Fruit fly (Drosophila melanogaster) whole organism, embryonic: ENCODE data around the gene siz.

Experiments used
- Bteb2 ChIP-seq: fragments of 200-800 bp; sonication (Bioruptor generic); optimal IDR thresholded peaks from 2 replicates; lab custom pipeline; 2016; ENCODE audit warnings: missing biosample characterization, missing genetic modification characterization
- CG10274 ChIP-seq: fragments of 200-800 bp; sonication (Bioruptor generic); optimal IDR thresholded peaks from 3 replicates; lab custom pipeline; 2017; ENCODE audit warnings: missing biosample characterization, mild to moderate bottlenecking, missing genetic modification characterization
- CG10431 ChIP-seq: fragments of 200-800 bp; sonication (Bioruptor generic); optimal IDR thresholded peaks from 3 replicates; lab custom pipeline; 2018; ENCODE audit warnings: missing biosample characterization, mild to moderate bottlenecking, missing genetic modification characterization
- CG10959 ChIP-seq: fragments of 200-800 bp; sonication (Bioruptor generic); IDR thresholded peaks from 2 replicates; pipeline ENCODE4 v1.3.6; 2022; ENCODE audit warnings: missing biosample characterization, missing genetic modification characterization
- CG11247 ChIP-seq: fragments of 200-800 bp; sonication (Bioruptor generic); IDR thresholded peaks from 2 replicates; pipeline ENCODE4 v1.3.6; 2022; ENCODE audit warnings: missing biosample characterization, missing genetic modification characterization
- CG11695 ChIP-seq: fragments of 200-800 bp; sonication (Bioruptor generic); IDR thresholded peaks from 3 replicates; pipeline ENCODE4 v1.3.6; 2022; ENCODE audit warnings: missing biosample characterization, missing genetic modification characterization
- CG12659 ChIP-seq: fragments of 200-800 bp; sonication (Bioruptor generic); optimal IDR thresholded peaks from 3 replicates; lab custom pipeline; 2017; ENCODE audit warnings: mild to moderate bottlenecking, missing biosample characterization, missing genetic modification reagents, missing genetic modification characterization
- CG14014 ChIP-seq: fragments of 200-800 bp; sonication (Bioruptor generic); IDR thresholded peaks from 2 replicates; pipeline ENCODE4 v1.3.6; 2022; ENCODE audit warnings: missing biosample characterization, missing genetic modification characterization
- CG16813 ChIP-seq: fragments of 200-800 bp; sonication (Bioruptor generic); IDR thresholded peaks from 3 replicates; pipeline ENCODE4 v1.3.6; 2022; ENCODE audit warnings: missing biosample characterization, missing genetic modification characterization; ENCODE audit not compliant: partially characterized antibody
- CG17361 ChIP-seq: fragments of 200-800 bp; sonication (Bioruptor generic); IDR thresholded peaks from 3 replicates; pipeline ENCODE4 v1.3.6; 2022; ENCODE audit warnings: missing biosample characterization, missing genetic modification characterization
- CG18011 ChIP-seq: fragments of 200-800 bp; sonication (Bioruptor generic); optimal IDR thresholded peaks from 2 replicates; lab custom pipeline; 2017; ENCODE audit warnings: missing biosample characterization, missing genetic modification characterization, mild to moderate bottlenecking, moderate library complexity, missing genotype
- CG18476 ChIP-seq: fragments of 200-800 bp; sonication (Bioruptor generic); optimal IDR thresholded peaks from 2 replicates; lab custom pipeline; 2016; ENCODE audit warnings: missing biosample characterization, mild to moderate bottlenecking, missing genetic modification characterization
- CG18599 ChIP-seq: fragments of 200-800 bp; sonication (Bioruptor generic); optimal IDR thresholded peaks from 3 replicates; lab custom pipeline; 2017; ENCODE audit warnings: missing biosample characterization, missing genetic modification characterization, mild to moderate bottlenecking, moderate library complexity, missing genetic modification reagents
- CG2129 ChIP-seq: fragments of 200-800 bp; sonication (Bioruptor generic); IDR thresholded peaks from 2 replicates; pipeline ENCODE4 v1.3.6; 2022; ENCODE audit warnings: missing biosample characterization, missing genetic modification characterization; ENCODE audit not compliant: partially characterized antibody
- CG3065 ChIP-seq: fragments of 200-800 bp; sonication (Bioruptor generic); optimal IDR thresholded peaks from 2 replicates; lab custom pipeline; 2016; ENCODE audit warnings: missing biosample characterization, missing genetic modification characterization
- CG34422 ChIP-seq: fragments of 200-800 bp; sonication (Bioruptor generic); IDR thresholded peaks from 3 replicates; pipeline ENCODE4 v1.3.6; 2022; ENCODE audit warnings: missing biosample characterization, missing genetic modification characterization
- CG6175 ChIP-seq: fragments of 200-800 bp; sonication (Bioruptor generic); IDR thresholded peaks from 3 replicates; pipeline ENCODE4 v1.3.6; 2022; ENCODE audit warnings: missing biosample characterization, missing genetic modification characterization
- CG6854 ChIP-seq: fragments of 200-800 bp; sonication (Bioruptor generic); optimal IDR thresholded peaks from 3 replicates; lab custom pipeline; 2017; ENCODE audit warnings: missing biosample characterization, mild to moderate bottlenecking, missing genetic modification characterization
- CG7928 ChIP-seq: fragments of 200-800 bp; sonication (Bioruptor generic); optimal IDR thresholded peaks from 2 replicates; lab custom pipeline; 2017; ENCODE audit warnings: missing biosample characterization, mild to moderate bottlenecking, missing genetic modification characterization
- CG8281 ChIP-seq: fragments of 200-800 bp; sonication (Bioruptor generic); optimal IDR thresholded peaks from 2 replicates; lab custom pipeline; 2018; ENCODE audit warnings: missing biosample characterization, mild to moderate bottlenecking, missing genetic modification characterization, moderate library complexity
- CG8290 ChIP-seq, 3 experiments: fragments of 200-800 bp; sonication (Bioruptor generic); optimal IDR thresholded peaks; 2 replicates each; lab custom pipeline; 2016 to 2019; ENCODE audit warnings: missing biosample characterization in 3 of 3, missing genetic modification characterization in 3 of 3, mild to moderate bottlenecking in 2 of 3, moderate library complexity in 1 of 3
- CkIIα-i1 ChIP-seq: fragments of 200-800 bp; sonication (Bioruptor generic); IDR thresholded peaks from 2 replicates; pipeline ENCODE4 v1.3.6; 2022; ENCODE audit warnings: missing biosample characterization, missing genetic modification characterization
- Deaf1 ChIP-seq: fragments of 200-800 bp; optimal IDR thresholded peaks from 3 replicates; lab custom pipeline; 2019; ENCODE audit warnings: missing biosample characterization, mild to moderate bottlenecking, missing genetic modification characterization, moderate library complexity
- Doc3 ChIP-seq: fragments of 200-800 bp; sonication (Bioruptor generic); IDR thresholded peaks from 3 replicates; pipeline ENCODE4 v1.3.6; 2022; ENCODE audit warnings: missing biosample characterization, missing genetic modification characterization; ENCODE audit not compliant: partially characterized antibody
- Drgx ChIP-seq: fragments of 200-800 bp; sonication (Bioruptor generic); IDR thresholded peaks from 2 replicates; pipeline ENCODE4 v1.3.6; 2022; ENCODE audit warnings: missing biosample characterization, missing genetic modification characterization
- E2f2 ChIP-seq: fragments of 200-800 bp; sonication (Bioruptor generic); IDR thresholded peaks from 2 replicates; pipeline ENCODE4 v1.3.6; 2022; ENCODE audit warnings: missing biosample characterization, missing genetic modification characterization
- Elba2 ChIP-seq: fragments of 200-800 bp; sonication (Bioruptor generic); optimal IDR thresholded peaks from 3 replicates; lab custom pipeline; 2016; ENCODE audit warnings: missing biosample characterization, missing genetic modification characterization
- Ets65A ChIP-seq: fragments of 200-800 bp; sonication (Bioruptor generic); peaks from one replicate; lab custom pipeline; 2016; ENCODE audit warnings: missing biosample characterization, missing genetic modification characterization
- Gsc ChIP-seq: fragments of 200-800 bp; sonication (Bioruptor generic); IDR thresholded peaks from 2 replicates; pipeline ENCODE4 v1.3.6; 2022; ENCODE audit warnings: missing biosample characterization, missing genetic modification characterization
- Meics ChIP-seq: fragments of 200-800 bp; sonication (Bioruptor generic); optimal IDR thresholded peaks from 2 replicates; lab custom pipeline; 2017; ENCODE audit warnings: missing biosample characterization, mild to moderate bottlenecking, missing genetic modification characterization
- Nf-YB ChIP-seq: fragments of 200-800 bp; sonication (Bioruptor generic); optimal IDR thresholded peaks from 3 replicates; lab custom pipeline; 2019; ENCODE audit warnings: missing biosample characterization, mild to moderate bottlenecking, missing genetic modification characterization, moderate library complexity
- al ChIP-seq: fragments of 200-800 bp; sonication (Bioruptor generic); IDR thresholded peaks from 2 replicates; pipeline ENCODE4 v1.3.6; 2022; ENCODE audit warnings: missing biosample characterization, missing genetic modification characterization
- bowl ChIP-seq: fragments of 200-800 bp; sonication (Bioruptor generic); IDR thresholded peaks from 2 replicates; pipeline ENCODE4 v1.3.6; 2022; ENCODE audit warnings: missing biosample characterization, missing genetic modification characterization
- bsh ChIP-seq, 2 experiments: fragments of 200-800 bp; sonication (Bioruptor generic); optimal IDR thresholded peaks; 2 replicates each; lab custom pipeline; 2017 to 2018; ENCODE audit warnings: mild to moderate bottlenecking in 2 of 2, missing biosample characterization in 2 of 2, missing genetic modification characterization in 2 of 2, moderate library complexity in 1 of 2
- corto ChIP-seq: fragments of 200-800 bp; sonication (Bioruptor generic); optimal IDR thresholded peaks from 2 replicates; lab custom pipeline; 2016; ENCODE audit warnings: missing biosample characterization, mild to moderate bottlenecking, missing genetic modification characterization, moderate library complexity
- dimm ChIP-seq: fragments of 200-800 bp; sonication (Bioruptor generic); IDR thresholded peaks from 2 replicates; pipeline ENCODE4 v1.3.6; 2022; ENCODE audit warnings: missing biosample characterization, missing genetic modification characterization
- fd96Cb ChIP-seq: fragments of 200-800 bp; sonication (Bioruptor generic); optimal IDR thresholded peaks from 2 replicates; lab custom pipeline; 2018; ENCODE audit warnings: missing biosample characterization, mild to moderate bottlenecking, missing genetic modification characterization, moderate library complexity
- gcm2 ChIP-seq: fragments of 200-800 bp; sonication (Bioruptor generic); optimal IDR thresholded peaks from 2 replicates; lab custom pipeline; 2016; ENCODE audit warnings: missing biosample characterization, missing genetic modification characterization
- grn ChIP-seq: fragments of 200-800 bp; sonication (Bioruptor generic); optimal IDR thresholded peaks from 3 replicates; lab custom pipeline; 2017; ENCODE audit warnings: missing biosample characterization, missing genetic modification characterization
- hb ChIP-seq: fragments of 200-800 bp; sonication (Bioruptor generic); IDR thresholded peaks from 3 replicates; pipeline ENCODE4 v1.3.6; 2022; ENCODE audit warnings: missing biosample characterization, missing genetic modification characterization; ENCODE audit not compliant: partially characterized antibody
- hbn ChIP-seq: fragments of 200-800 bp; sonication (Bioruptor generic); IDR thresholded peaks from 2 replicates; pipeline ENCODE4 v1.3.6; 2022; ENCODE audit warnings: missing biosample characterization, missing genetic modification characterization; ENCODE audit not compliant: partially characterized antibody
- jing ChIP-seq: fragments of 200-800 bp; sonication (Bioruptor generic); optimal IDR thresholded peaks from 2 replicates; lab custom pipeline; 2018; ENCODE audit warnings: missing biosample characterization, mild to moderate bottlenecking, missing genetic modification characterization
- luna ChIP-seq: fragments of 200-800 bp; sonication (Bioruptor generic); optimal IDR thresholded peaks from 2 replicates; lab custom pipeline; 2016; ENCODE audit warnings: missing biosample characterization, missing genetic modification characterization
- mam ChIP-seq: fragments of 200-800 bp; sonication (Bioruptor generic); optimal IDR thresholded peaks from 3 replicates; lab custom pipeline; 2016; ENCODE audit warnings: missing biosample characterization, missing genetic modification characterization
- oc ChIP-seq: fragments of 200-800 bp; sonication (Bioruptor generic); optimal IDR thresholded peaks from 2 replicates; lab custom pipeline; 2018; ENCODE audit warnings: missing biosample characterization, mild to moderate bottlenecking, missing genetic modification characterization, moderate library complexity
- sd ChIP-seq: fragments of 200-800 bp; sonication (Bioruptor generic); optimal IDR thresholded peaks from 3 replicates; lab custom pipeline; 2018; ENCODE audit warnings: missing biosample characterization, mild to moderate bottlenecking, missing genetic modification characterization, moderate library complexity
- slbo ChIP-seq: fragments of 200-800 bp; sonication (Bioruptor generic); IDR thresholded peaks from 2 replicates; pipeline ENCODE4 v1.3.6; 2022; ENCODE audit warnings: missing biosample characterization, missing genetic modification characterization
- so ChIP-seq: fragments of 200-800 bp; sonication (Bioruptor generic); IDR thresholded peaks from 3 replicates; pipeline ENCODE4 v1.3.6; 2022; ENCODE audit warnings: missing biosample characterization, missing genetic modification characterization
- toy ChIP-seq: fragments of 200-800 bp; sonication (Bioruptor generic); IDR thresholded peaks from 2 replicates; pipeline ENCODE4 v1.3.6; 2022; ENCODE audit warnings: missing biosample characterization, missing genetic modification characterization

Gene siz

dm6 chr3L:21024965-21025833 is 9.1 kb upstream of the siz start (continued):
- TF ChIP-seq al (GFP tag; lab: Robert Waterston, UW) = no peak
- TF ChIP-seq CkIIα-i1 (GFP tag; lab: Robert Waterston, UW) = no peak
- TF ChIP-seq gcm2 (GFP tag; lab: Kevin White, UChicago) = no peak
- no peak for TF ChIP-seq corto (GFP tag; lab: Kevin White, UChicago)
- peak; percentile 19 for TF ChIP-seq grn (GFP tag; lab: Kevin White, UChicago)
- no peak for TF ChIP-seq CG10274 (GFP tag; lab: Kevin White, UChicago)
- no peak for TF ChIP-seq CG6854
- peak; percentile 66 for TF ChIP-seq Nf-YB
- no peak for TF ChIP-seq oc (tag; lab: Kevin White, UChicago)
- peak; percentile 0 for TF ChIP-seq Deaf1
- peak; percentile 4 for TF ChIP-seq mam
- TF ChIP-seq CG8290 (GFP tag; optimal IDR thresholded peaks at IDR 0.05; lab: Kevin White, UChicago) = no peak
- TF ChIP-seq CG8290 (tag; optimal IDR thresholded peaks at IDR 0.05; lab: Kevin White, UChicago) = no peak
- TF ChIP-seq CG17361 = no peak
- TF ChIP-seq sd = peak; percentile 55
- no peak for TF ChIP-seq CG7928 (GFP tag; lab: Kevin White, UChicago)
- TF ChIP-seq Bteb2 (GFP tag; lab: Kevin White, UChicago) = no peak
- no peak for TF ChIP-seq Ets65A (GFP tag; lab: Kevin White, UChicago)
- peak; percentile 5 for TF ChIP-seq CG18599 (GFP tag; lab: Kevin White, UChicago)
- no peak for TF ChIP-seq CG18011 (GFP tag; lab: Kevin White, UChicago)
- TF ChIP-seq CG14014 (GFP tag; lab: Robert Waterston, UW) = no peak
- no peak for TF ChIP-seq fd96Cb (tag; lab: Kevin White, UChicago)
- TF ChIP-seq Doc3 (GFP tag; lab: Robert Waterston, UW) = no peak
- TF ChIP-seq CG34422 (GFP tag; lab: Robert Waterston, UW) = no peak; the same call in 2 of the 3 replicates
- TF ChIP-seq CG10959 (GFP tag; lab: Robert Waterston, UW) = no peak
- TF ChIP-seq bowl (GFP tag; lab: Robert Waterston, UW) = no peak
- peak; percentile 70 for TF ChIP-seq Drgx (GFP tag; lab: Robert Waterston, UW)
- TF ChIP-seq dimm (GFP tag; lab: Robert Waterston, UW) = no peak
- TF ChIP-seq hb (GFP tag; lab: Robert Waterston, UW) = no peak
- no peak for TF ChIP-seq toy
- no peak for TF ChIP-seq CG10431 (GFP tag; lab: Kevin White, UChicago)
- no peak for TF ChIP-seq CG6175 (GFP tag; lab: Robert Waterston, UW)
- peak; percentile 8 for TF ChIP-seq Meics
- no peak for TF ChIP-seq CG2129
- TF ChIP-seq slbo = no peak
- no peak for TF ChIP-seq CG16813 (GFP tag; lab: Robert Waterston, UW)
- TF ChIP-seq so (GFP tag; lab: Robert Waterston, UW) = 0 out of 3 replicates have a peak, but pooled peaks have one; percentile 12
- TF ChIP-seq CG8281 (tag; lab: Kevin White, UChicago) = no peak
- TF ChIP-seq hbn = no peak
- TF ChIP-seq luna (GFP tag; lab: Kevin White, UChicago) = no peak
- TF ChIP-seq E2f2 (GFP tag; lab: Robert Waterston, UW) = no peak
- TF ChIP-seq CG11695 (GFP tag; lab: Robert Waterston, UW) = 0 out of 3 replicates have a peak, but pooled peaks have one; percentile 18
- no peak for TF ChIP-seq Gsc (GFP tag; lab: Robert Waterston, UW)
- no peak for TF ChIP-seq CG12659 (GFP tag; lab: Kevin White, UChicago)
- TF ChIP-seq CG11247 = no peak
- TF ChIP-seq bsh (GFP tag; optimal IDR thresholded peaks at IDR 0.05; lab: Kevin White, UChicago) = peak in 1 of 2 experiments; percentile 30
- TF ChIP-seq CG3065 (GFP tag; lab: Kevin White, UChicago) = no peak
- TF ChIP-seq Elba2 (GFP tag; lab: Kevin White, UChicago) = peak; percentile 54
- TF ChIP-seq jing = no peak
- no peak for TF ChIP-seq CG18476
